Fruit fly (Drosophila melanogaster) whole organism, pupa: Measurements from ENCODE around the gene CG46523.

Source experiments
- CG13204 ChIP-seq: fragments of 200-800 bp; sonication (Bioruptor generic); optimal IDR thresholded peaks from 2 replicates; lab custom pipeline; 2018; ENCODE audit warnings: missing biosample characterization, mild to moderate bottlenecking, missing genetic modification characterization, moderate library complexity
- CG14655 ChIP-seq: fragments of 200-800 bp; sonication (Bioruptor generic); optimal IDR thresholded peaks from 3 replicates; lab custom pipeline; 2017; ENCODE audit warnings: mild to moderate bottlenecking, missing biosample characterization, missing genetic modification reagents, missing genetic modification characterization
- CG15710 ChIP-seq: fragments of 200-800 bp; sonication (Bioruptor generic); optimal IDR thresholded peaks from 2 replicates; lab custom pipeline; 2018; ENCODE audit warnings: missing biosample characterization, mild to moderate bottlenecking, missing genetic modification characterization, moderate library complexity
- CG17806 ChIP-seq: fragments of 200-800 bp; sonication (Bioruptor generic); optimal IDR thresholded peaks from 2 replicates; lab custom pipeline; 2018; ENCODE audit warnings: missing biosample characterization, mild to moderate bottlenecking, missing genetic modification characterization, moderate library complexity
- CG32121 ChIP-seq: fragments of 200-800 bp; sonication (Bioruptor generic); IDR thresholded peaks from 2 replicates; pipeline ENCODE4 v1.3.6; 2022; ENCODE audit warnings: missing biosample characterization, missing genetic modification characterization
- CG34367 ChIP-seq: fragments of 200-800 bp; sonication (Bioruptor generic); optimal IDR thresholded peaks from 2 replicates; lab custom pipeline; 2018; ENCODE audit warnings: missing biosample characterization, mild to moderate bottlenecking, missing genetic modification characterization
- CG4496 ChIP-seq: fragments of 200-800 bp; sonication (Bioruptor generic); IDR thresholded peaks from 3 replicates; pipeline ENCODE4 v1.3.6; 2022; ENCODE audit warnings: missing biosample characterization, missing genetic modification characterization
- Pif1A ChIP-seq: fragments of 200-800 bp; sonication (Bioruptor generic); optimal IDR thresholded peaks from 3 replicates; lab custom pipeline; 2016; ENCODE audit warnings: missing biosample characterization, missing genetic modification characterization
- Pif1B ChIP-seq: fragments of 200-800 bp; sonication (Bioruptor generic); optimal IDR thresholded peaks from 3 replicates; lab custom pipeline; 2016; ENCODE audit warnings: missing biosample characterization, missing genetic modification characterization

DNA sequence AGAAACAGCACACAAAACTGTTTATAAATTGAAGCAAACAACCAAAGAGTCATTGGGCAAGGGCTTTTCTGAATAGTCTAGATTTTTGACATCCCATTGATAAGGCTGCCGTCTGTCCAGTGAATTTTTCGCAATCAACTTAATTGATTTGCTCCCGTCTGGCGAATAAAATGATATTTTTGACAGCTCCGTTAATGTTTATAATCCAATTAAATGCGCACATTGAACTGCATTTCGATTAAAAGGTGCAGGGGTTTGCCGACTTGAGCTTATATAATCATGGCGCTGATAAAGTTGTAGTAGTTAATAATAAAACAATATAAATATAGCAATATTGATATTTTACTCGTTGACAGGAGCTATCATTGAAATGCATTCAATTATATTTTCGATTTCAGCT is 29.9 kb downstream of the CG46523 start:
- TF ChIP-seq CG14655 (GFP tag; lab: Kevin White, UChicago): no peak
- no peak for TF ChIP-seq Pif1A (GFP tag; lab: Kevin White, UChicago)
- no peak for TF ChIP-seq CG13204 (GFP tag; lab: Kevin White, UChicago)
- no peak for TF ChIP-seq CG34367 (tag; lab: Kevin White, UChicago)
- no peak for TF ChIP-seq CG4496 (GFP tag; lab: Robert Waterston, UW)
- no peak for TF ChIP-seq CG17806 (tag; lab: Kevin White, UChicago)
- no peak for TF ChIP-seq Pif1B (GFP tag; lab: Kevin White, UChicago)
- TF ChIP-seq CG15710 (tag; lab: Kevin White, UChicago): no peak
- no peak for TF ChIP-seq CG32121 (GFP tag; lab: Robert Waterston, UW)
